Fruit fly (Drosophila melanogaster): ENCODE measurements around the gene Phlpp.

Gene Phlpp

DNA sequence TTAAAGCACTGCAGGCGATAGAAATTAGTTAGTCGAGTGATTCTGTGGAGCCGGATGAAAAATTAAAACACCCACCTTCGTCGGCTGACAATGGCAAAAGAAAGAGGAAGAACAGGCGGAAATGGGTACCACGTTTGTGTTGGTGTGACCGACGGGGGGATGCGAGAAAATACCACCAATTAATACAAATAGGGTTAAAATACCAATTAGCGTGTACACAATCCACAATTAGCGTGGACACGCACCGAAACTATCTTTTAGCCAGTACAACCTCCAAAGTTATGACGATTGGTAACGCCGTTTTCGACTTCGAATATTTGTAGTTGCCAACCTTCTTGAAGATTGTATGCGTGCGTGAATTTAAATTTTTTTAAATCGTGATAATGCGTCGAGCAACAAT, 49.8 kb upstream of the Phlpp start, which contains the start of gene RpL30 (continued):
- peak; percentile 86 for TF ChIP-seq CG9932 (GFP tag; IDR thresholded peaks at IDR 0.05)
- TF ChIP-seq Doc2 (GFP tag; IDR thresholded peaks at IDR 0.05), result 0 out of 2 replicates have a peak, but pooled peaks have one; percentile 33
- TF ChIP-seq Mes4 (GFP tag; optimal IDR thresholded peaks at IDR 0.05), result peak; percentile 98
- peak; percentile 88 for TF ChIP-seq HLH54F (GFP tag; optimal IDR thresholded peaks at IDR 0.05)
- no peak for TF ChIP-seq CG11093 (GFP tag; IDR thresholded peaks at IDR 0.05)
- peak; percentile 58 for TF ChIP-seq hbn (GFP tag; IDR thresholded peaks at IDR 0.05; ENCODE audit: partially characterized antibody)
- peak; percentile 75 for TF ChIP-seq CG10366 (GFP tag; IDR thresholded peaks at IDR 0.05)
- TF ChIP-seq Sry-δ (GFP tag; optimal IDR thresholded peaks at IDR 0.05), result peak; percentile 82
- TF ChIP-seq phol (tag; optimal IDR thresholded peaks at IDR 0.05), result peak; percentile 91
- TF ChIP-seq en (GFP tag; optimal IDR thresholded peaks at IDR 0.05), result peak; percentile 84
- peak; percentile 82; the same call in 2 of the 3 replicates for TF ChIP-seq CG6175 (GFP tag; IDR thresholded peaks at IDR 0.05)
- TF ChIP-seq gsb-n (tag; optimal IDR thresholded peaks at IDR 0.05), result peak; percentile 91
- TF ChIP-seq mirr (GFP tag; optimal IDR thresholded peaks at IDR 0.05), result peak; percentile 97
- TF ChIP-seq Bteb2 (GFP tag; optimal IDR thresholded peaks at IDR 0.05), result peak; percentile 88
- peak; percentile 90 for TF ChIP-seq maf-S (GFP tag; optimal IDR thresholded peaks at IDR 0.05)
- TF ChIP-seq Awh (GFP tag; IDR thresholded peaks at IDR 0.05), result peak; percentile 80
- TF ChIP-seq CG6689 (GFP tag; IDR thresholded peaks at IDR 0.05), result peak; percentile 71
- TF ChIP-seq Hr3 (GFP tag; optimal IDR thresholded peaks at IDR 0.05), result peak; percentile 51
- peak; percentile 77 for TF ChIP-seq slou (GFP tag; optimal IDR thresholded peaks at IDR 0.05)
- peak; percentile 74 for TF ChIP-seq ttk (GFP tag; IDR thresholded peaks at IDR 0.05)
- peak; percentile 55 for TF ChIP-seq CG42726 (GFP tag; IDR thresholded peaks at IDR 0.05; ENCODE audit: partially characterized antibody)
- no peak for TF ChIP-seq lov (optimal IDR thresholded peaks at IDR 0.05)
- TF ChIP-seq lov (GFP tag; IDR thresholded peaks at IDR 0.05), result peak; percentile 95
- peak; percentile 94 for TF ChIP-seq CG13296 (GFP tag; optimal IDR thresholded peaks at IDR 0.05)
- peak; percentile 91 for TF ChIP-seq CG17568 (GFP tag; optimal IDR thresholded peaks at IDR 0.05)
- peak; percentile 65 for TF ChIP-seq Scr (GFP tag; IDR thresholded peaks at IDR 0.05; ENCODE audit: partially characterized antibody)
- TF ChIP-seq HmgD (GFP tag; optimal IDR thresholded peaks at IDR 0.05), result peak; percentile 96
- peak; percentile 50 for TF ChIP-seq CG18476 (GFP tag; optimal IDR thresholded peaks at IDR 0.05)
- peak; percentile 66 for TF ChIP-seq jing (GFP tag; optimal IDR thresholded peaks at IDR 0.05)
- peak; percentile 91 for TF ChIP-seq CG16779 (GFP tag; IDR thresholded peaks at IDR 0.05)
- peak in 1 of 2 experiments; percentile 12 for TF ChIP-seq Trl (optimal IDR thresholded peaks at IDR 0.05)
- TF ChIP-seq Trl (GFP tag; optimal IDR thresholded peaks at IDR 0.05), result peak; percentile 94
- peak; percentile 90 for TF ChIP-seq CG12391 (tag; optimal IDR thresholded peaks at IDR 0.05)
- TF ChIP-seq corto (GFP tag; optimal IDR thresholded peaks at IDR 0.05), result no peak
- TF ChIP-seq shn (GFP tag; optimal IDR thresholded peaks at IDR 0.05), result peak; percentile 87
- peak; percentile 84 for TF ChIP-seq slp2 (GFP tag; optimal IDR thresholded peaks at IDR 0.05)
- TF ChIP-seq tna (GFP tag; IDR thresholded peaks at IDR 0.05; ENCODE audit: partially characterized antibody), result no peak
- peak; percentile 60 for TF ChIP-seq Deaf1 (tag; optimal IDR thresholded peaks at IDR 0.05)
- TF ChIP-seq NfI (GFP tag; optimal IDR thresholded peaks at IDR 0.05), result peak; percentile 93
- peak; percentile 95 for TF ChIP-seq Max (GFP tag; optimal IDR thresholded peaks at IDR 0.05)
- TF ChIP-seq dm (GFP tag; optimal IDR thresholded peaks at IDR 0.05), result peak; percentile 100
- peak; percentile 80 for TF ChIP-seq grau (tag; optimal IDR thresholded peaks at IDR 0.05)
- TF ChIP-seq CG15011 (GFP tag; optimal IDR thresholded peaks at IDR 0.05), result peak; percentile 89
- TF ChIP-seq lab (GFP tag; optimal IDR thresholded peaks at IDR 0.05), result peak; percentile 98
- TF ChIP-seq CG1603 (tag; optimal IDR thresholded peaks at IDR 0.05), result peak; percentile 97
- TF ChIP-seq CG6254 (GFP tag; optimal IDR thresholded peaks at IDR 0.05), result peak; percentile 87
- TF ChIP-seq CG11247 (GFP tag; IDR thresholded peaks at IDR 0.05), result peak; percentile 81
- TF ChIP-seq z (GFP tag; IDR thresholded peaks at IDR 0.05), result peak; percentile 71; the same call in 2 of the 3 replicates
- TF ChIP-seq caup (GFP tag; optimal IDR thresholded peaks at IDR 0.05; ENCODE audit: severe bottlenecking), result peak; percentile 98
- TF ChIP-seq ATbp (GFP tag; optimal IDR thresholded peaks at IDR 0.05), result peak; percentile 91
- TF ChIP-seq h (optimal IDR thresholded peaks at IDR 0.05), result no peak
- TF ChIP-seq CrebB (tag; optimal IDR thresholded peaks at IDR 0.05), result peak; percentile 95

Data from whole organism, embryonic.